Worm (Caenorhabditis elegans) whole organism, L4/young adult: ENCODE data around the gene srw-77.
"Not testable (repeated sequence)": the region's sequence is repeated elsewhere in the genome, so short reads cannot be mapped to it uniquely, and the experiment has no call there.

Experiments used
- W03F9.2 ChIP-seq: fragments of 150-350 bp; optimal IDR thresholded peaks from 2 replicates; lab custom pipeline; 2014; ENCODE audit warnings: missing biosample characterization, missing genetic modification characterization
- dao-5 ChIP-seq: sonication (generic microtip); optimal IDR thresholded peaks from 2 replicates; lab custom pipeline; 2016; ENCODE audit warnings: missing genotype, missing genetic modification characterization, moderate library complexity, missing compliant biosample characterization
- him-1 ChIP-seq: sonication (generic microtip); optimal IDR thresholded peaks from 2 replicates; lab custom pipeline; 2016; ENCODE audit warnings: missing genotype, missing genetic modification reagents, missing genetic modification characterization, missing compliant biosample characterization

Gene srw-77

ce11 chrV:16660816-16661215 lies 17.4 kb upstream of the srw-77 start, which contains the start of gene Y70C5B.2:
Gene Y70C5B.2, minus strand, starts transcription at chrV:16660916.
- not testable (repeated sequence) for TF ChIP-seq him-1; dao-5 (tag; lab: Kevin White, UChicago); W03F9.2 (tag; lab: Kevin White, UChicago)

DNA sequence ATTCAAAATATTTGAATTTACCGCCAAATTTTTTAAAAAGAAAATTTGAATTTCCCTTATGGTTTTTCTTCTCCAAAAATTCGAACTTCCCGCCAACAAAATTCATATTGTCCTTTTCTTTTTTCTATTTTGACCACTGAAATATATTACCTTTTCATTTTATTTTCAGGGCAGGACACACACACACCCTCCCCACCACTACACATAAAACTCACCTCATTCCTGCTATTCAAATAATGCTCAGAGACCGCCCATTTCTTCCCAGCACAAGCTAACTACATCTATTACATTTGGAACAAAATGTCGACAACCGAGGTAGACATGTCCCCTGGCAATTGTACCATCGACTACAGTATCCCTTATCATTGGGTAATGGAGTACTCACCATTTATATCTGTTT lies 10.8 kb upstream of the srw-77 start, which contains the start of gene W06G6.15:
TSS of gene W06G6.15 (plus strand) at position 301 of the 400 bp plus-strand sequence.
- TF ChIP-seq dao-5 (tag; lab: Kevin White, UChicago); him-1; W03F9.2 (tag; lab: Kevin White, UChicago): not testable (repeated sequence)

ce11 chrV:16649200-16649599 lies 5.7 kb upstream of the srw-77 start, which contains the start of gene W06G6.11:
Gene W06G6.11, minus strand, starts transcription at chrV:16649300.
- TF ChIP-seq him-1; dao-5 (tag; lab: Kevin White, UChicago); W03F9.2 (tag; lab: Kevin White, UChicago): not testable (repeated sequence)

DNA sequence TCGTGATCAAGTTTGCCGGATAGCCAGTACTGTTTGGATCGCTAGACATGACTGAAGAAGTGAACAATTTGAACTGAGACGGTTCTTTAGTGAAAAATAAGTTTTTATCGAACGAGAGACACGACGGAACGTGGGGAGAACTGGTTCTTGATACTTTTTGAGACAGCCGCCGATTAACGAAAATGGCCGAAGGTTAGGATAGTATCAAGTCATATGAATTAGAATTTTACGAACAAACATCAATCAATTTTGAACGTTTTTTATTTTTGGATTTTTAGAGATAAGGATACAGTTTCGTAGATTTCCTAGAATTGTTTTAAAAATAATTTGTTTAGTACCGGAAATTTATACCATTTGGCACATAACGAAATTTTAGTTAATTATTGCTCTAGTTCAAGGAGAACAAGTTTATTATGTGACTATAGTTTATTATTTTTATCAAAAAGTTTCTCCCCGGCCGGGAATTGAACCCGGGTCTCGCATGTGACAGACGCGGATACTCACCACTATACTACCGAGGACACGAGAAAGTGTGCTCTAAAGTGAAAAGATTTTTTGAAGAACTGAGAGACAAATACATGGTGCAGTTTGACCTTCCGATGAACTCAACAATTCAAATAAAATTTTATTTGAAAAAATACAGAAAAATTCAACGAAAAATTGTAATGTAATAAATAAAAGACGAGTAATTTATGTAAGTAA lies 5.0 kb upstream of the srw-77 start, which contains the start of gene W06G6.20:
TSS of gene W06G6.20 (minus strand) at position 51 of the 702 bp plus-strand sequence.
- TF ChIP-seq him-1 (no peak), dao-5 (tag; lab: Kevin White, UChicago) (no peak), W03F9.2 (tag; lab: Kevin White, UChicago) (no peak)

DNA sequence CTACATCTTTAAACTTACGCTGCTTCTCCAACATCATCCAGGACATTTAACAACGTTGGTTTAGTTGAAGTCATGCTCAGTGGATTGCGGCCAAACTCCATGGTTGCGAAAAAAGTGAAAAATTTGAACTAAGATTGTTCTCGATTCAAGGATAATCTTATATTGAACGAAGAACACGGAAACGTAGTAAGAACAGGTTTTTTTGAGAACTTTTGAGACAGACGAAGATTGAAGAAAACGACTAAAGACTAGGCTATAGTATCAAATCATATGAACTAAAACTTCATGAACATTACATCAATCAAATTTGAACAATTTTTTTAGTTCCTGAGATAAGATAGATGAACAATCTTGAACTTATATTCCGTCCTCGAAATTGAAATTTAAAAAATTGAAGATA lies 3.6 kb upstream of the srw-77 start, which contains the start of gene W06G6.10:
TSS of gene W06G6.10 (minus strand) at position 101 of the 400 bp plus-strand sequence.
- TF ChIP-seq him-1 (no peak), dao-5 (tag; lab: Kevin White, UChicago) (no peak), W03F9.2 (tag; lab: Kevin White, UChicago) (no peak)

- TF ChIP-seq dao-5 (tag; lab: Kevin White, UChicago): no peak
These were observed 2.9 kb upstream of the srw-77 start, which contains the start of gene W06G6.9 for ce11 chrV:16646372-16646771. Gene W06G6.9, minus strand, starts transcription at chrV:16646472.

ce11 chrV:16645201-16645940 lies 1.9 kb upstream of the srw-77 start, which contains the start of gene W06G6.17:
Gene W06G6.17, minus strand, starts transcription at chrV:16645251.
- TF ChIP-seq him-1: no peak
- TF ChIP-seq W03F9.2 (tag; lab: Kevin White, UChicago): no peak
- TF ChIP-seq dao-5 (tag; lab: Kevin White, UChicago): no peak

ce11 chrV:16640366-16640765 lies 3.1 kb downstream of the srw-77 start:
- TF ChIP-seq W03F9.2 (tag; lab: Kevin White, UChicago) (no peak), dao-5 (tag; lab: Kevin White, UChicago) (no peak), him-1 (no peak)

ce11 chrV:16638204-16638603 lies 5.3 kb downstream of the srw-77 start, which contains the start of gene srw-76:
Gene srw-76, minus strand, starts transcription at chrV:16638304.
- no peak for TF ChIP-seq dao-5 (tag; lab: Kevin White, UChicago)
- TF ChIP-seq W03F9.2 (tag; lab: Kevin White, UChicago): no peak
- no peak for TF ChIP-seq him-1

- no peak for TF ChIP-seq W03F9.2 (tag; lab: Kevin White, UChicago)
- TF ChIP-seq dao-5 (tag; lab: Kevin White, UChicago): no peak
- no peak for TF ChIP-seq him-1
These were observed 7.5 kb downstream of the srw-77 start, which contains the start of gene mltn-11 for ce11 chrV:16635911-16636310. Gene mltn-11, plus strand, starts transcription at chrV:16636186.

- TF ChIP-seq dao-5 (tag; lab: Kevin White, UChicago): no peak
- no peak for TF ChIP-seq him-1
- no peak for TF ChIP-seq W03F9.2 (tag; lab: Kevin White, UChicago)
These were observed 13.9 kb downstream of the srw-77 start, which contains the start of gene srd-21 for ce11 chrV:16629600-16629999. Gene srd-21, plus strand, starts transcription at chrV:16629900.

DNA sequence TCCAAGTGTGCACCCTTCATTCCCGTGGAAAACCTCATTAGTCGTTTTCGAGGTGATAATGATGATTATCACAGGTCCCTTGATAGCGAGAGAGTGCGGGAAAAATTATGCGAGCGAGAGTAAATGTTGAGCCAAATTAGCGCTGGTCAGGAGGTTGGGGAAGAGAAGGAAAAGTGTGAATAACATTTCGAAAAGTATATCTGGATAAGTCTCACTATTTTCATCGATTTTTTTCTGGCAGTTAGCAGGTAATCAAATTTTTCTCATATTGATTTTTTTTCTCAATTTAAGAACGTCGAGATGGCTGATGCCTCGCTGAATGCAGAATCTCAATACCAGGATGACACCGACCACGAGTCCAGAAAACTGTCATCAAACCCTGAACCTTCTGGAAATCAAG lies 14.5 kb downstream of the srw-77 start, which contains the start of gene W06G6.2:
TSS of gene W06G6.2 (plus strand) at position 301 of the 400 bp plus-strand sequence.
- TF ChIP-seq him-1 (no peak), W03F9.2 (tag; lab: Kevin White, UChicago) (no peak), dao-5 (tag; lab: Kevin White, UChicago) (no peak)

DNA sequence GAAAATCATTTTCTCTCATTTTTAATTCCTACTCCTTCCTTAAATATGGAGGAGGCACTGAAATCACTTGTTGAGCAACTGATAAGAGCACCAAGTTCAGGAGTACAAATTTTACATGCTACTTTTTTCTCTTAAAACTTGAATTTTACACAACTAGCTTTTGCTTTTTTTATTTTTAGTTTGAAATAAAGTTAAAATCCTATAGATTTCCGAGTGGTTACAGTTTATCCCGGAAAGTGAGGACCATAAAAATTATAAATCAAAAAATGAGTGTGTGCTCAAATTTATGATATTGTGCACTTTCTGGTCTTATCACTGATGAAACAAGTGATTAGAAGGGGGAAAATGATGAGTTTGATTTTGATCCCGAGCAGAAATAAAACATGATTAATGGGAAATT lies 15.5 kb downstream of the srw-77 start, which contains the start of gene oac-53:
TSS of gene oac-53 (minus strand) at position 9 of the 400 bp plus-strand sequence.
- TF ChIP-seq W03F9.2 (tag; lab: Kevin White, UChicago) (no peak), dao-5 (tag; lab: Kevin White, UChicago) (no peak), him-1 (no peak)
